Worm (Caenorhabditis elegans): ENCODE measurements around the gene srh-75.
A peak's percentile ranks its signal among the peaks of the same experiment; 100 is the strongest.

The srh-75 gene

ce11 chrV:11078104-11078724, 21.3 kb upstream of the srh-75 start, which contains the start of gene act-2 (continued):
- TF ChIP-seq C17E4.6 (GFP tag; IDR thresholded peaks at IDR 0.05) (peak; percentile 76), dpl-1 (GFP tag; optimal IDR thresholded peaks at IDR 0.05) (peak; percentile 93), ceh-27 (GFP tag; optimal IDR thresholded peaks at IDR 0.05) (peak; percentile 67), F57A8.1 (GFP tag; optimal IDR thresholded peaks at IDR 0.05) (no peak), lsl-1 (GFP tag; optimal IDR thresholded peaks at IDR 0.05) (peak; percentile 55), unc-130 (GFP tag; optimal IDR thresholded peaks at IDR 0.05) (peak; percentile 50), lin-35 (GFP tag; optimal IDR thresholded peaks at IDR 0.05) (peak; percentile 54 to 72 (median 65)), efl-1 (GFP tag; optimal IDR thresholded peaks at IDR 0.05) (peak; percentile 96), egrh-3 (GFP tag; IDR thresholded peaks at IDR 0.05) (peak; percentile 44; the same call in 1 of the 2 replicates), mcd-1 (GFP tag; IDR thresholded peaks at IDR 0.05) (peak; percentile 95), unc-62 (GFP tag; optimal IDR thresholded peaks at IDR 0.05) (no peak), rpc-1 (optimal IDR thresholded peaks at IDR 0.05) (peak; percentile 8), rpc-1 (tag; optimal IDR thresholded peaks at IDR 0.05) (no peak), egl-44 (GFP tag; IDR thresholded peaks at IDR 0.05) (no peak), madf-6 (GFP tag; IDR thresholded peaks at IDR 0.05) (peak; percentile 95), nfyb-1 (GFP tag; IDR thresholded peaks at IDR 0.05) (peak; percentile 76; the same call in 1 of the 2 replicates), rec-8 (tag; optimal IDR thresholded peaks at IDR 0.05) (no peak), aptf-2 (GFP tag; conservative IDR thresholded peaks at IDR 0.05) (0 out of 2 replicates have a peak, but pooled peaks have one; percentile 46), tlf-1 (GFP tag; optimal IDR thresholded peaks at IDR 0.05) (peak; percentile 55), pbrm-1 (GFP tag; IDR thresholded peaks at IDR 0.05) (peak; percentile 85), hsf-1 (GFP tag; IDR thresholded peaks at IDR 0.05) (peak; percentile 99), D2030.7 (GFP tag; IDR thresholded peaks at IDR 0.05) (peak; percentile 91), ztf-28 (GFP tag; IDR thresholded peaks at IDR 0.05) (0 out of 2 replicates have a peak, but pooled peaks have one; percentile 54), ceh-58 (GFP tag; IDR thresholded peaks at IDR 0.05) (no peak), T26A5.8 (tag; optimal IDR thresholded peaks at IDR 0.05) (no peak), rcor-1 (GFP tag; IDR thresholded peaks at IDR 0.05) (peak; percentile 70), bed-1 (GFP tag; IDR thresholded peaks at IDR 0.05) (no peak), lir-1 (GFP tag; conservative IDR thresholded peaks at IDR 0.05) (peak; percentile 59; the same call in 1 of the 2 replicates), snpc-1.1 (tag; optimal IDR thresholded peaks at IDR 0.05; ENCODE audit: insufficient read depth) (peak; percentile 20), hmg-1.2 (GFP tag; IDR thresholded peaks at IDR 0.05) (peak; percentile 40; the same call in 1 of the 2 replicates), xnd-1 (tag; optimal IDR thresholded peaks at IDR 0.05) (peak; percentile 66), F23B12.7 (tag; optimal IDR thresholded peaks at IDR 0.05; ENCODE audit: insufficient read depth) (peak; percentile 22), ztf-6 (GFP tag; IDR thresholded peaks at IDR 0.05) (no peak), snpc-1.3 (tag; optimal IDR thresholded peaks at IDR 0.05; ENCODE audit: insufficient read depth) (peak; percentile 76), let-526 (GFP tag; IDR thresholded peaks at IDR 0.05) (no peak), B0019.2 (GFP tag; conservative IDR thresholded peaks at IDR 0.05) (peak; percentile 75; the same call in 1 of the 2 replicates)

ce11 chrV:11076403-11076802, 19.5 kb upstream of the srh-75 start:
- TF ChIP-seq him-1 (tag; optimal IDR thresholded peaks at IDR 0.05) (peak; percentile 67), snpc-3.4 (tag; optimal IDR thresholded peaks at IDR 0.05) (peak; percentile 81), F23B12.7 (tag; optimal IDR thresholded peaks at IDR 0.05; ENCODE audit: insufficient read depth) (peak; percentile 39), dpff-1 (tag; optimal IDR thresholded peaks at IDR 0.05) (no peak), sea-2 (GFP tag; IDR thresholded peaks at IDR 0.05) (no peak), egl-44 (GFP tag; IDR thresholded peaks at IDR 0.05) (0 out of 2 replicates have a peak, but pooled peaks have one; percentile 28), Y95B8A.8 (GFP tag; IDR thresholded peaks at IDR 0.05) (peak; percentile 64), T07F8.4 (tag; optimal IDR thresholded peaks at IDR 0.05) (peak; percentile 81), ztf-25 (GFP tag; IDR thresholded peaks at IDR 0.05) (no peak), C06A6.2 (GFP tag; conservative IDR thresholded peaks at IDR 0.05) (no peak), lin-35 (GFP tag; optimal IDR thresholded peaks at IDR 0.05) (peak in 1 of 3 experiments; percentile 81), Y53G8AR.9 (GFP tag; conservative IDR thresholded peaks at IDR 0.05) (peak; percentile 95), B0019.2 (GFP tag; conservative IDR thresholded peaks at IDR 0.05) (no peak), madf-6 (GFP tag; IDR thresholded peaks at IDR 0.05) (peak; percentile 86), ztf-22 (GFP tag; optimal IDR thresholded peaks at IDR 0.05) (no peak), ama-1 (optimal IDR thresholded peaks at IDR 0.05) (peak; percentile 73), ama-1 (GFP tag; optimal IDR thresholded peaks at IDR 0.05) (no peak)
